Fruit fly (Drosophila melanogaster) whole organism, embryonic: Measurements from ENCODE around the gene HemK1.

ENCODE experiments used
- B-H2 ChIP-seq: fragments of 200-800 bp; sonication (Bioruptor generic); optimal IDR thresholded peaks from 2 replicates; lab custom pipeline; 2018; ENCODE audit warnings: missing biosample characterization, mild to moderate bottlenecking, missing genetic modification characterization
- CG10565 ChIP-seq: fragments of 200-800 bp; sonication (Bioruptor generic); optimal IDR thresholded peaks from 3 replicates; lab custom pipeline; 2016; ENCODE audit warnings: missing biosample characterization, mild to moderate bottlenecking, missing genetic modification characterization
- CG11696 ChIP-seq: fragments of 200-800 bp; sonication (Bioruptor generic); IDR thresholded peaks from 2 replicates; pipeline ENCODE4 v1.3.6; 2022; ENCODE audit warnings: missing biosample characterization, missing genetic modification characterization
- CG12071 ChIP-seq: fragments of 200-800 bp; sonication (Bioruptor generic); optimal IDR thresholded peaks from 3 replicates; lab custom pipeline; 2018; ENCODE audit warnings: missing biosample characterization, mild to moderate bottlenecking, missing genetic modification characterization
- CG13287 ChIP-seq: fragments of 200-800 bp; sonication (Bioruptor generic); IDR thresholded peaks from 2 replicates; pipeline ENCODE4 v1.3.6; 2022; ENCODE audit warnings: missing biosample characterization, missing genetic modification characterization; ENCODE audit not compliant: partially characterized antibody
- CG13424 ChIP-seq: fragments of 200-800 bp; sonication (Bioruptor generic); optimal IDR thresholded peaks from 2 replicates; lab custom pipeline; 2019; ENCODE audit warnings: missing biosample characterization, mild to moderate bottlenecking, missing genetic modification characterization, moderate library complexity
- CG14050 ChIP-seq: fragments of 200-800 bp; sonication (Bioruptor generic); IDR thresholded peaks from 3 replicates; pipeline ENCODE4 v1.3.6; 2022; ENCODE audit warnings: missing biosample characterization, missing genetic modification characterization
- CG15011 ChIP-seq: fragments of 200-800 bp; sonication (Bioruptor generic); optimal IDR thresholded peaks from 3 replicates; lab custom pipeline; 2018; ENCODE audit warnings: missing biosample characterization, mild to moderate bottlenecking, missing genetic modification characterization
- CG1603 ChIP-seq: fragments of 200-800 bp; sonication (Bioruptor generic); optimal IDR thresholded peaks from 2 replicates; lab custom pipeline; 2019; ENCODE audit warnings: missing biosample characterization, mild to moderate bottlenecking, missing genetic modification characterization, moderate library complexity
- CG18262 ChIP-seq: fragments of 200-800 bp; optimal IDR thresholded peaks from 3 replicates; lab custom pipeline; 2019; ENCODE audit warnings: missing biosample characterization, mild to moderate bottlenecking, missing genetic modification characterization, moderate library complexity
- CG31365 ChIP-seq: fragments of 200-800 bp; sonication (Bioruptor generic); optimal IDR thresholded peaks from 2 replicates; lab custom pipeline; 2018; ENCODE audit warnings: missing biosample characterization, mild to moderate bottlenecking, missing genetic modification characterization
- CG32767 ChIP-seq: fragments of 200-800 bp; sonication (Bioruptor generic); IDR thresholded peaks from 2 replicates; pipeline ENCODE4 v1.3.6; 2022; ENCODE audit warnings: missing biosample characterization, missing genetic modification characterization
- CG4404 ChIP-seq: fragments of 200-800 bp; sonication (Bioruptor generic); IDR thresholded peaks from 2 replicates; pipeline ENCODE4 v1.3.6; 2022; ENCODE audit warnings: missing biosample characterization, missing genetic modification characterization
- CG6689 ChIP-seq: fragments of 200-800 bp; sonication (Bioruptor generic); IDR thresholded peaks from 2 replicates; pipeline ENCODE4 v1.3.6; 2022; ENCODE audit warnings: missing biosample characterization, missing genetic modification characterization
- CG7271 ChIP-seq: fragments of 200-800 bp; sonication (Bioruptor generic); optimal IDR thresholded peaks from 2 replicates; lab custom pipeline; 2018; ENCODE audit warnings: missing biosample characterization, mild to moderate bottlenecking, missing genetic modification characterization, moderate library complexity
- CG8359 ChIP-seq: fragments of 200-800 bp; sonication (Bioruptor generic); optimal IDR thresholded peaks from 2 replicates; lab custom pipeline; 2017; ENCODE audit warnings: missing biosample characterization, mild to moderate bottlenecking, missing genetic modification characterization, borderline replicate concordance
- CHES-1-like ChIP-seq: fragments of 200-800 bp; sonication (Bioruptor generic); optimal IDR thresholded peaks from 2 replicates; lab custom pipeline; 2016; ENCODE audit warnings: missing biosample characterization, missing genetic modification characterization
- CkIIα-i1 ChIP-seq: fragments of 200-800 bp; sonication (Bioruptor generic); IDR thresholded peaks from 2 replicates; pipeline ENCODE4 v1.3.6; 2022; ENCODE audit warnings: missing biosample characterization, missing genetic modification characterization
- Dbx ChIP-seq: fragments of 200-800 bp; sonication (Bioruptor generic); IDR thresholded peaks from 3 replicates; pipeline ENCODE4 v1.3.6; 2022; ENCODE audit warnings: missing biosample characterization, missing genetic modification characterization
- Dref ChIP-seq: fragments of 200-800 bp; sonication (Bioruptor generic); IDR thresholded peaks from 2 replicates; pipeline ENCODE4 v1.3.6; 2022; ENCODE audit warnings: missing biosample characterization, missing genetic modification characterization
- Hsf ChIP-seq: fragments of 200-800 bp; sonication (Bioruptor generic); optimal IDR thresholded peaks from 3 replicates; lab custom pipeline; 2016; ENCODE audit warnings: missing biosample characterization, missing genetic modification characterization
- Lpt ChIP-seq: fragments of >200 bp; optimal IDR thresholded peaks from 2 replicates; lab custom pipeline; 2018; ENCODE audit warnings: missing biosample characterization, missing genetic modification characterization
- Meics ChIP-seq: fragments of 200-800 bp; sonication (Bioruptor generic); optimal IDR thresholded peaks from 2 replicates; lab custom pipeline; 2017; ENCODE audit warnings: missing biosample characterization, mild to moderate bottlenecking, missing genetic modification characterization
- Mrtf ChIP-seq: fragments of 200-800 bp; sonication (Bioruptor generic); IDR thresholded peaks from 3 replicates; pipeline ENCODE4 v1.3.6; 2022; ENCODE audit warnings: missing biosample characterization, missing genetic modification characterization
- NC2β ChIP-seq: fragments of 200-800 bp; sonication (Bioruptor generic); optimal IDR thresholded peaks from 2 replicates; lab custom pipeline; 2016; ENCODE audit warnings: missing biosample characterization, missing genetic modification characterization
- Pdp1 ChIP-seq, 2 experiments: fragments of 200-800 bp; sonication (Bioruptor generic); optimal IDR thresholded peaks; 3 replicates each; lab custom pipeline; 2016; ENCODE audit warnings: missing biosample characterization in 2 of 2, missing genetic modification characterization in 2 of 2, mild to moderate bottlenecking in 1 of 2, moderate library complexity in 1 of 2
- TFAM ChIP-seq: fragments of 200-800 bp; sonication (Bioruptor generic); optimal IDR thresholded peaks from 2 replicates; lab custom pipeline; 2017; ENCODE audit warnings: missing biosample characterization, missing genetic modification characterization, inconsistent platforms
- Xrp1 ChIP-seq: fragments of 200-800 bp; sonication (Bioruptor generic); IDR thresholded peaks from 2 replicates; pipeline ENCODE4 v1.3.6; 2022; ENCODE audit warnings: missing biosample characterization, missing genetic modification characterization
- az2 ChIP-seq: fragments of 200-800 bp; sonication (Bioruptor generic); optimal IDR thresholded peaks from 3 replicates; lab custom pipeline; 2016; ENCODE audit warnings: missing biosample characterization, missing genetic modification characterization
- bab2 ChIP-seq: fragments of 200-800 bp; sonication (Bioruptor generic); optimal IDR thresholded peaks from 2 replicates; lab custom pipeline; 2016; ENCODE audit warnings: missing biosample characterization, missing genetic modification characterization
- chn ChIP-seq: fragments of 200-800 bp; sonication (Bioruptor generic); optimal IDR thresholded peaks from 2 replicates; lab custom pipeline; 2016; ENCODE audit warnings: missing biosample characterization, missing genetic modification characterization
- ci ChIP-seq: fragments of 200-800 bp; sonication (Bioruptor generic); IDR thresholded peaks from 3 replicates; pipeline ENCODE4 v1.3.6; 2022; ENCODE audit warnings: missing biosample characterization, missing genetic modification characterization
- corto ChIP-seq: fragments of 200-800 bp; sonication (Bioruptor generic); optimal IDR thresholded peaks from 2 replicates; lab custom pipeline; 2016; ENCODE audit warnings: missing biosample characterization, mild to moderate bottlenecking, missing genetic modification characterization, moderate library complexity
- dimm ChIP-seq: fragments of 200-800 bp; sonication (Bioruptor generic); IDR thresholded peaks from 2 replicates; pipeline ENCODE4 v1.3.6; 2022; ENCODE audit warnings: missing biosample characterization, missing genetic modification characterization
- ewg ChIP-seq: fragments of 200-800 bp; sonication (Bioruptor generic); optimal IDR thresholded peaks from 3 replicates; lab custom pipeline; 2017; ENCODE audit warnings: mild to moderate bottlenecking, missing biosample characterization, missing genetic modification reagents, missing genetic modification characterization
- gem ChIP-seq: fragments of 200-800 bp; sonication (Bioruptor generic); optimal IDR thresholded peaks from 2 replicates; lab custom pipeline; 2019; ENCODE audit warnings: missing biosample characterization, mild to moderate bottlenecking, missing genetic modification characterization, moderate library complexity
- her ChIP-seq: fragments of 200-800 bp; sonication (Bioruptor generic); optimal IDR thresholded peaks from 2 replicates; lab custom pipeline; 2016; ENCODE audit warnings: missing biosample characterization, missing genetic modification characterization
- nerfin-1 ChIP-seq: fragments of 200-800 bp; sonication (Bioruptor generic); optimal IDR thresholded peaks from 3 replicates; lab custom pipeline; 2019; ENCODE audit warnings: missing biosample characterization, mild to moderate bottlenecking, missing genetic modification characterization, moderate library complexity
- nerfin-2 ChIP-seq: fragments of 200-800 bp; sonication (Bioruptor generic); IDR thresholded peaks from 2 replicates; pipeline ENCODE4 v1.3.6; 2022; ENCODE audit warnings: missing biosample characterization, missing genetic modification characterization; ENCODE audit not compliant: partially characterized antibody
- odd ChIP-seq: fragments of 200-800 bp; sonication (Bioruptor generic); optimal IDR thresholded peaks from 2 replicates; lab custom pipeline; 2017; ENCODE audit warnings: missing biosample characterization, mild to moderate bottlenecking, missing genetic modification characterization
- phol ChIP-seq: fragments of 200-800 bp; sonication (Bioruptor generic); optimal IDR thresholded peaks from 3 replicates; lab custom pipeline; 2018; ENCODE audit warnings: missing biosample characterization, mild to moderate bottlenecking, missing genetic modification characterization, moderate library complexity
- ranshi ChIP-seq: fragments of 200-800 bp; sonication (Bioruptor generic); IDR thresholded peaks from 2 replicates; pipeline ENCODE4 v1.3.6; 2022; ENCODE audit warnings: missing biosample characterization, missing genetic modification characterization
- sisA ChIP-seq: fragments of 200-800 bp; sonication (Bioruptor generic); IDR thresholded peaks from 2 replicates; pipeline ENCODE4 v1.3.6; 2022; ENCODE audit warnings: missing biosample characterization, missing genetic modification characterization
- sqz ChIP-seq: fragments of 200-800 bp; sonication (Bioruptor generic); optimal IDR thresholded peaks from 3 replicates; lab custom pipeline; 2018; ENCODE audit warnings: missing biosample characterization, mild to moderate bottlenecking, missing genetic modification characterization
- tll ChIP-seq, 2 experiments: fragments of 200-800 bp in 1 of 2; fragments of >200 bp in 1 of 2; sonication (Bioruptor generic) in 1 of 2; optimal IDR thresholded peaks; 2 replicates each; lab custom pipeline; 2017 to 2019; ENCODE audit warnings: missing biosample characterization in 2 of 2, missing genetic modification characterization in 2 of 2, mild to moderate bottlenecking in 1 of 2, moderate library complexity in 1 of 2
- trem ChIP-seq: fragments of 200-800 bp; optimal IDR thresholded peaks from 3 replicates; lab custom pipeline; 2019; ENCODE audit warnings: missing biosample characterization, mild to moderate bottlenecking, missing genetic modification characterization, moderate library complexity
- trh ChIP-seq: fragments of 200-800 bp; sonication (Bioruptor generic); optimal IDR thresholded peaks from 2 replicates; lab custom pipeline; 2016; ENCODE audit warnings: missing biosample characterization, missing genetic modification characterization
- tup ChIP-seq: fragments of 200-800 bp; sonication (Bioruptor generic); optimal IDR thresholded peaks from 2 replicates; lab custom pipeline; 2016; ENCODE audit warnings: missing biosample characterization, mild to moderate bottlenecking, missing genetic modification characterization, moderate library complexity
- unc-4 ChIP-seq: fragments of 200-800 bp; sonication (Bioruptor generic); IDR thresholded peaks from 2 replicates; pipeline ENCODE4 v1.3.6; 2022; ENCODE audit warnings: missing biosample characterization, missing genetic modification characterization; ENCODE audit not compliant: partially characterized antibody
- vnd ChIP-seq: fragments of 200-800 bp; sonication (Bioruptor generic); IDR thresholded peaks from 3 replicates; pipeline ENCODE4 v1.3.6; 2022; ENCODE audit warnings: missing biosample characterization, missing genetic modification characterization; ENCODE audit not compliant: partially characterized antibody
- wor ChIP-seq: fragments of 200-800 bp; sonication (Bioruptor generic); IDR thresholded peaks from 2 replicates; pipeline ENCODE4 v1.3.6; 2022; ENCODE audit warnings: missing biosample characterization, missing genetic modification characterization

Gene HemK1

dm6 chr2L:6476753-6477152 lies 9.3 kb upstream of the HemK1 start, which contains the start of gene CG9536 (continued):
- peak in 1 of 2 experiments; percentile 20 for TF ChIP-seq Pdp1 (GFP tag; optimal IDR thresholded peaks at IDR 0.05; lab: Kevin White, UChicago)
- TF ChIP-seq CG12071 (GFP tag; lab: Kevin White, UChicago): no peak
- no peak for TF ChIP-seq gem (tag; lab: Kevin White, UChicago)
- no peak for TF ChIP-seq Hsf (GFP tag; lab: Kevin White, UChicago)
- TF ChIP-seq Xrp1 (GFP tag; lab: Robert Waterston, UW): 0 out of 2 replicates have a peak, but pooled peaks have one; percentile 14
- TF ChIP-seq wor (GFP tag; lab: Robert Waterston, UW): no peak
- no peak for TF ChIP-seq NC2β (GFP tag; lab: Kevin White, UChicago)
- no peak for TF ChIP-seq corto
- TF ChIP-seq tll (GFP tag; optimal IDR thresholded peaks at IDR 0.05; lab: Kevin White, UChicago): no peak
- no peak for TF ChIP-seq sqz (GFP tag; lab: Kevin White, UChicago)
- no peak for TF ChIP-seq CG32767 (GFP tag; lab: Robert Waterston, UW)
- TF ChIP-seq Lpt: no peak
- TF ChIP-seq CG13424 (tag; lab: Kevin White, UChicago): no peak
- peak; percentile 52; the same call in 1 of the 2 replicates for TF ChIP-seq unc-4
- no peak for TF ChIP-seq CG15011 (GFP tag; lab: Kevin White, UChicago)
- no peak for TF ChIP-seq ewg
- no peak for TF ChIP-seq dimm
- TF ChIP-seq TFAM (GFP tag; lab: Kevin White, UChicago): no peak
- TF ChIP-seq her (GFP tag; lab: Kevin White, UChicago): no peak
- TF ChIP-seq Dbx: no peak
- no peak for TF ChIP-seq CkIIα-i1
- TF ChIP-seq sisA (GFP tag; lab: Robert Waterston, UW): no peak
- no peak for TF ChIP-seq CG7271 (tag; lab: Kevin White, UChicago)
- no peak for TF ChIP-seq bab2 (GFP tag; lab: Kevin White, UChicago)
- no peak for TF ChIP-seq chn (GFP tag; lab: Kevin White, UChicago)
- no peak for TF ChIP-seq nerfin-1 (tag; lab: Kevin White, UChicago)
- no peak for TF ChIP-seq vnd (GFP tag; lab: Robert Waterston, UW)
- TF ChIP-seq Dref (GFP tag; lab: Robert Waterston, UW): peak; percentile 87
- TF ChIP-seq CG14050 (GFP tag; lab: Robert Waterston, UW): no peak
- no peak for TF ChIP-seq odd (GFP tag; lab: Kevin White, UChicago)
- no peak for TF ChIP-seq CG8359 (GFP tag; lab: Kevin White, UChicago)
- TF ChIP-seq B-H2 (GFP tag; lab: Kevin White, UChicago): no peak
- TF ChIP-seq Meics (GFP tag; lab: Kevin White, UChicago): no peak
- TF ChIP-seq CG1603 (tag; lab: Kevin White, UChicago): peak; percentile 51
- TF ChIP-seq ranshi (GFP tag; lab: Robert Waterston, UW): no peak
- no peak for TF ChIP-seq az2 (GFP tag; lab: Kevin White, UChicago)
- no peak for TF ChIP-seq Mrtf (GFP tag; lab: Robert Waterston, UW)
- TF ChIP-seq tup (GFP tag; lab: Kevin White, UChicago): no peak
- peak; percentile 47 for TF ChIP-seq trem (tag; lab: Kevin White, UChicago)
- no peak for TF ChIP-seq CG11696 (GFP tag; lab: Robert Waterston, UW)
- no peak for TF ChIP-seq CG6689 (GFP tag; lab: Robert Waterston, UW)
- TF ChIP-seq CG13287 (GFP tag; lab: Robert Waterston, UW): peak; percentile 66
- no peak for TF ChIP-seq CG10565
- peak; percentile 58 for TF ChIP-seq nerfin-2
- no peak for TF ChIP-seq ci (GFP tag; lab: Robert Waterston, UW)
- TF ChIP-seq CG31365: no peak
- TF ChIP-seq CHES-1-like (GFP tag; lab: Kevin White, UChicago): no peak
- TF ChIP-seq CG18262: no peak
- no peak for TF ChIP-seq CG4404 (GFP tag; lab: Robert Waterston, UW)
- TF ChIP-seq trh (GFP tag; lab: Kevin White, UChicago): no peak
- peak; percentile 82 for TF ChIP-seq phol (tag; lab: Kevin White, UChicago)
